Worm (Caenorhabditis elegans) whole organism, L4 larva: ENCODE results near the gene glr-6.

ENCODE experiments used
- D1046.2 ChIP-seq: fragments of 200-800 bp; sonication (Bioruptor generic); IDR thresholded peaks from 2 replicates; pipeline ENCODE4 v1.3.6; 2022; ENCODE audit warnings: missing genetic modification characterization, missing compliant biosample characterization
- F26F4.8 ChIP-seq: fragments of 200-800 bp; sonication (Bioruptor generic); conservative IDR thresholded peaks from 2 replicates; pipeline ENCODE4 v1.3.6; 2022; ENCODE audit warnings: missing genetic modification characterization, missing compliant biosample characterization
- F37D6.2 ChIP-seq: sonication (generic microtip); optimal IDR thresholded peaks from 2 replicates; lab custom pipeline; 2016; ENCODE audit warnings: mild to moderate bottlenecking, missing genetic modification characterization, missing compliant biosample characterization
- F44E2.7 ChIP-seq: fragments of 200-800 bp; sonication (Bioruptor generic); IDR thresholded peaks from 2 replicates; pipeline ENCODE4 v2.1.2; 2022; ENCODE audit warnings: missing genetic modification characterization, missing compliant biosample characterization
- T20F7.1 ChIP-seq: fragments of 200-800 bp; sonication (Bioruptor generic); optimal IDR thresholded peaks from 2 replicates; lab custom pipeline; 2018; ENCODE audit warnings: mild to moderate bottlenecking, missing genetic modification characterization, missing compliant biosample characterization
- T26A8.4 ChIP-seq: fragments of 200-800 bp; sonication (Bioruptor generic); IDR thresholded peaks from 2 replicates; pipeline ENCODE4 v1.3.6; 2022; ENCODE audit warnings: missing genetic modification characterization, missing compliant biosample characterization
- Y105C5A.15 ChIP-seq: fragments of 200-800 bp; sonication (Bioruptor generic); IDR thresholded peaks from 2 replicates; pipeline ENCODE4 v1.3.6; 2022; ENCODE audit warnings: missing genetic modification characterization, missing compliant biosample characterization
- Y48G9A.11 ChIP-seq: fragments of 200-800 bp; sonication (Bioruptor generic); IDR thresholded peaks from 2 replicates; pipeline ENCODE4 v1.3.6; 2022; ENCODE audit warnings: missing genetic modification reagents, missing genetic modification characterization, missing compliant biosample characterization
- ZK546.5 ChIP-seq, 2 experiments: sonication (generic microtip); optimal IDR thresholded peaks; 2 replicates each; lab custom pipeline; 2017; ENCODE audit warnings: missing biosample characterization in 2 of 2, missing genetic modification characterization in 2 of 2
- aha-1 ChIP-seq: fragments of 150-350 bp; peaks from one replicate; lab custom pipeline; 2014; ENCODE audit warnings: missing biosample characterization, missing genetic modification characterization
- ama-1 ChIP-seq: fragments of 150-350 bp; optimal IDR thresholded peaks from 2 replicates; lab custom pipeline; 2014; ENCODE audit warnings: inconsistent platforms, mixed read lengths
- attf-4 ChIP-seq: sonication (generic microtip); optimal IDR thresholded peaks from 3 replicates; lab custom pipeline; 2017; ENCODE audit warnings: missing biosample characterization, missing genetic modification characterization
- ceh-32 ChIP-seq: sonication (generic microtip); optimal IDR thresholded peaks from 2 replicates; lab custom pipeline; 2016; ENCODE audit warnings: mild to moderate bottlenecking, missing genetic modification characterization, missing compliant biosample characterization; ENCODE audit not compliant: poor library complexity
- ceh-62 ChIP-seq: sonication (generic microtip); optimal IDR thresholded peaks from 2 replicates; lab custom pipeline; 2017; ENCODE audit warnings: missing biosample characterization, missing genetic modification characterization
- ctbp-1 ChIP-seq: fragments of 200-800 bp; sonication (Bioruptor generic); IDR thresholded peaks from 2 replicates; pipeline ENCODE4 v1.3.6; 2022; ENCODE audit warnings: missing genetic modification reagents, missing genetic modification characterization, missing compliant biosample characterization
- daf-16 ChIP-seq, 3 experiments: sonication (generic microtip); optimal IDR thresholded peaks; 2 replicates each; lab custom pipeline; 2016 to 2017; ENCODE audit warnings: missing genetic modification characterization in 3 of 3, missing genetic modification reagents in 3 of 3, mild to moderate bottlenecking in 2 of 3, missing compliant biosample characterization in 2 of 3, missing biosample characterization in 1 of 3, moderate library complexity in 1 of 3
- dmd-6 ChIP-seq: fragments of 200-800 bp; sonication (Bioruptor generic); IDR thresholded peaks from 2 replicates; pipeline ENCODE4 v1.3.6; 2022; ENCODE audit warnings: missing genetic modification reagents, missing genetic modification characterization, missing compliant biosample characterization
- duxl-1 ChIP-seq: sonication (generic microtip); optimal IDR thresholded peaks from 2 replicates; lab custom pipeline; 2016; ENCODE audit warnings: mild to moderate bottlenecking, missing genetic modification characterization, moderate library complexity, missing compliant biosample characterization; ENCODE audit not compliant: poor library complexity
- dve-1 ChIP-seq: sonication (generic microtip); optimal IDR thresholded peaks from 2 replicates; lab custom pipeline; 2017; ENCODE audit warnings: antibody characterized with exemption, mild to moderate bottlenecking, missing genetic modification characterization, missing compliant biosample characterization; ENCODE audit not compliant: insufficient read depth
- egl-27 ChIP-seq: sonication (generic microtip); optimal IDR thresholded peaks from 3 replicates; lab custom pipeline; 2017; ENCODE audit warnings: missing biosample characterization, missing genetic modification reagents, missing genetic modification characterization
- egl-43 ChIP-seq: fragments of 200-800 bp; sonication (Bioruptor generic); IDR thresholded peaks from 2 replicates; pipeline ENCODE4 v1.3.6; 2022; ENCODE audit warnings: missing genetic modification reagents, missing genetic modification characterization, missing compliant biosample characterization
- fkh-10 ChIP-seq: fragments of 150-350 bp; optimal IDR thresholded peaks from 2 replicates; lab custom pipeline; 2014; ENCODE audit warnings: missing biosample characterization, missing genetic modification reagents, missing genetic modification characterization
- hlh-11 ChIP-seq: fragments of 200-800 bp; sonication (Bioruptor generic); optimal IDR thresholded peaks from 2 replicates; lab custom pipeline; 2018; ENCODE audit warnings: mild to moderate bottlenecking, missing genetic modification characterization, missing compliant biosample characterization
- hlh-30 ChIP-seq: sonication (generic microtip); optimal IDR thresholded peaks from 2 replicates; lab custom pipeline; 2017; ENCODE audit warnings: antibody characterized with exemption, mild to moderate bottlenecking, missing genetic modification characterization, missing compliant biosample characterization; ENCODE audit not compliant: insufficient read depth
- lin-15B ChIP-seq: fragments of 150-350 bp; sonication (generic microtip); optimal IDR thresholded peaks from 3 replicates; lab custom pipeline; 2014; ENCODE audit warnings: missing biosample characterization, missing genetic modification characterization
- mdl-1 ChIP-seq, 2 experiments: fragments of 150-350 bp in 1 of 2; sonication (generic microtip) in 1 of 2; optimal IDR thresholded peaks; 2 replicates each; lab custom pipeline; 2014 to 2017; ENCODE audit warnings: missing biosample characterization in 2 of 2, missing genetic modification characterization in 2 of 2
- mdt-29 ChIP-seq: fragments of 200-800 bp; sonication (Bioruptor generic); IDR thresholded peaks from 2 replicates; pipeline ENCODE4 v1.3.6; 2022; ENCODE audit warnings: missing genetic modification reagents, missing genetic modification characterization, missing compliant biosample characterization
- mep-1 ChIP-seq: fragments of 150-350 bp; sonication (generic microtip); optimal IDR thresholded peaks from 3 replicates; lab custom pipeline; 2014; ENCODE audit warnings: missing biosample characterization, missing genetic modification characterization
- mxl-3 ChIP-seq: fragments of 200-800 bp; sonication (Bioruptor generic); optimal IDR thresholded peaks from 2 replicates; lab custom pipeline; 2018; ENCODE audit warnings: mild to moderate bottlenecking, missing genetic modification characterization, missing compliant biosample characterization
- nhr-102 ChIP-seq: sonication (generic microtip); optimal IDR thresholded peaks from 2 replicates; lab custom pipeline; 2016; ENCODE audit warnings: mild to moderate bottlenecking, missing genetic modification characterization, moderate library complexity, missing compliant biosample characterization
- nhr-237 ChIP-seq: sonication (generic microtip); optimal IDR thresholded peaks from 2 replicates; lab custom pipeline; 2017; ENCODE audit warnings: missing biosample characterization, missing genetic modification characterization
- nhr-28 ChIP-seq: fragments of 150-350 bp; optimal IDR thresholded peaks from 2 replicates; lab custom pipeline; 2014; ENCODE audit warnings: missing biosample characterization, missing genetic modification characterization
- nhr-42 ChIP-seq: fragments of 200-800 bp; sonication (Bioruptor generic); IDR thresholded peaks from 2 replicates; pipeline ENCODE4 v1.3.6; 2022; ENCODE audit warnings: missing genetic modification characterization, missing compliant biosample characterization
- nhr-48 ChIP-seq: sonication (generic microtip); optimal IDR thresholded peaks from 2 replicates; lab custom pipeline; 2016; ENCODE audit warnings: mild to moderate bottlenecking, missing genetic modification characterization, missing compliant biosample characterization
- nhr-76 ChIP-seq: fragments of 150-350 bp; optimal IDR thresholded peaks from 2 replicates; lab custom pipeline; 2014; ENCODE audit warnings: missing biosample characterization, missing genetic modification characterization
- nhr-77 ChIP-seq: fragments of 150-350 bp; optimal IDR thresholded peaks from 2 replicates; lab custom pipeline; 2014; ENCODE audit warnings: missing biosample characterization, missing genetic modification characterization
- php-3 ChIP-seq: fragments of 200-800 bp; sonication (Bioruptor generic); IDR thresholded peaks from 2 replicates; pipeline ENCODE4 v1.3.6; 2022; ENCODE audit warnings: missing genetic modification reagents, missing genetic modification characterization, missing compliant biosample characterization
- pqm-1 ChIP-seq: sonication (generic microtip); optimal IDR thresholded peaks from 2 replicates; lab custom pipeline; 2017; ENCODE audit warnings: missing biosample characterization, missing genetic modification characterization
- set-16 ChIP-seq: fragments of 200-800 bp; sonication (Bioruptor generic); IDR thresholded peaks from 2 replicates; pipeline ENCODE4 v1.3.6; 2022; ENCODE audit warnings: missing genetic modification reagents, missing genetic modification characterization, missing compliant biosample characterization
- snpc-1.2 ChIP-seq: fragments of 200-800 bp; sonication (Bioruptor generic); IDR thresholded peaks from 2 replicates; pipeline ENCODE4 v1.3.6; 2022; ENCODE audit warnings: missing genetic modification reagents, missing genetic modification characterization, missing compliant biosample characterization
- spr-3 ChIP-seq: fragments of 200-800 bp; sonication (Bioruptor generic); optimal IDR thresholded peaks from 2 replicates; lab custom pipeline; 2018; ENCODE audit warnings: mild to moderate bottlenecking, missing genetic modification characterization, missing compliant biosample characterization
- tra-1 ChIP-seq: fragments of 200-800 bp; sonication (Bioruptor generic); IDR thresholded peaks from 2 replicates; pipeline ENCODE4 v1.3.6; 2022; ENCODE audit warnings: missing genetic modification reagents, missing genetic modification characterization, missing compliant biosample characterization
- unc-62 ChIP-seq, 3 experiments: fragments of 150-350 bp in 1 of 3; sonication (generic microtip); optimal IDR thresholded peaks in 2 of 3; peaks in 1 of 3; 1 replicate in 1 of 3; 2 replicates in 2 of 3; lab custom pipeline; 2014 to 2017; ENCODE audit warnings: missing biosample characterization in 3 of 3, missing genetic modification characterization in 3 of 3, missing genetic modification reagents in 3 of 3, missing genotype in 1 of 3

glr-6 gene

ce11 chrX:6790986-6791385, 49.5 kb downstream of the glr-6 start, which contains the start of gene asp-3 (continued):
- TF ChIP-seq spr-3, result no peak
- no peak for TF ChIP-seq attf-4 (tag; lab: Kevin White, UChicago)
- TF ChIP-seq set-16 (GFP tag; lab: Robert Waterston, UW), result no peak
- TF ChIP-seq Y105C5A.15, result no peak
- no peak for TF ChIP-seq ctbp-1 (GFP tag; lab: Robert Waterston, UW)
- TF ChIP-seq nhr-28, result peak; percentile 22
- TF ChIP-seq ama-1 (lab: Kevin White, UChicago), result peak; percentile 69
- no peak for TF ChIP-seq egl-43

- TF ChIP-seq T20F7.1 (GFP tag; lab: Kevin White, UChicago), result peak; percentile 6
- TF ChIP-seq nhr-48 (tag; lab: Kevin White, UChicago), result no peak
- peak in 1 of 2 experiments; percentile 41 for TF ChIP-seq unc-62 (GFP tag; optimal IDR thresholded peaks at IDR 0.05 in 1 of 2; lab: Kevin White, UChicago)
- TF ChIP-seq unc-62 (tag; optimal IDR thresholded peaks at IDR 0.05; lab: Kevin White, UChicago), result no peak
- no peak for TF ChIP-seq daf-16 (GFP tag; optimal IDR thresholded peaks at IDR 0.05; lab: Kevin White, UChicago)
- TF ChIP-seq daf-16 (tag; optimal IDR thresholded peaks at IDR 0.05; lab: Kevin White, UChicago), result peak; percentile 56
- TF ChIP-seq dmd-6 (GFP tag; lab: Robert Waterston, UW), result peak; percentile 20; the same call in 1 of the 2 replicates
- TF ChIP-seq dve-1 (tag; lab: Kevin White, UChicago), result peak; percentile 29
- TF ChIP-seq Y105C5A.15, result no peak
- TF ChIP-seq hlh-30 (tag; lab: Kevin White, UChicago), result peak; percentile 31
- TF ChIP-seq mxl-3 (GFP tag; lab: Kevin White, UChicago), result no peak
These were observed 50.1 kb downstream of the glr-6 start for ce11 chrX:6790457-6790856.

DNA sequence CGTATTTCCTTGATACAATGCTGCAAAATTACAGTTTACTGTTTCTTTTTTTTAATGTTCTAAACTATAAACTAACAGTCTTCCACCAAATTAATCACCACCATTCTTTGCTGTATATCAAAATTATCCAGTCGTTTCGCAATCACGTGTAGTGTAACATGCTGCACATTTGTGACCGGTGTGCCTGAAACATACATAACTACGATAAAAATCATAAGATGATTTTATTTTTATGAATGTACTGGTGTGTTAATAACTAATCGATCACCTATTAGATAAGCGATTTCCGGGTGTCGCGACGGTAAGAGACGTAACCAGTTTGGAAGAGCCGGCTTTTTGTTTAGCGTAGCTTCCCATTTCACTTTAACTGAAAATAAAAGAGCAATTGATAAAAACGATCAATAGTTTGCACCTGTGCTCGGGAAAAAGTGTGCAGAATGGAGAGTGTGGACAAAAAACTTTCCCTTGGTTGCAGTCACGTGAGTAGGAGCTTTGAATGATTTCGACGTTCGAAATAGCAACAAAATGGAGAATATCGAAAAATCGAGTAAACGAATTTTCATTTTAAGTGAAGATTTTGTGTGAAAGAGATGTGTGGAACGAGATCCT, 51.5 kb downstream of the glr-6 start, which contains the start of gene sgca-1:
Gene sgca-1, minus strand, starts transcription at position 584 of the 609 bp plus-strand sequence.
- no peak for TF ChIP-seq ZK546.5 (tag; optimal IDR thresholded peaks at IDR 0.05; lab: Kevin White, UChicago)
- TF ChIP-seq hlh-11 (tag; lab: Kevin White, UChicago), result peak; percentile 75
- TF ChIP-seq Y48G9A.11 (GFP tag; lab: Robert Waterston, UW), result no peak
- no peak for TF ChIP-seq ceh-62 (tag; lab: Kevin White, UChicago)
- peak in 1 of 2 experiments; percentile 31 for TF ChIP-seq daf-16 (GFP tag; optimal IDR thresholded peaks at IDR 0.05; lab: Kevin White, UChicago)
- TF ChIP-seq daf-16 (tag; optimal IDR thresholded peaks at IDR 0.05; lab: Kevin White, UChicago), result peak; percentile 85
- TF ChIP-seq duxl-1, result no peak
- no peak for TF ChIP-seq nhr-42 (GFP tag; lab: Robert Waterston, UW)
- TF ChIP-seq F37D6.2 (tag; lab: Kevin White, UChicago), result no peak
- TF ChIP-seq nhr-102 (tag; lab: Kevin White, UChicago), result peak; percentile 55
- no peak for TF ChIP-seq D1046.2 (GFP tag; lab: Robert Waterston, UW)
- TF ChIP-seq mxl-3 (GFP tag; lab: Kevin White, UChicago), result peak; percentile 1
- no peak for TF ChIP-seq spr-3
- TF ChIP-seq mep-1 (tag; lab: Kevin White, UChicago), result peak; percentile 13
- peak; percentile 47; the same call in 1 of the 2 replicates for TF ChIP-seq tra-1 (GFP tag; lab: Robert Waterston, UW)
- TF ChIP-seq egl-27 (tag; lab: Kevin White, UChicago), result no peak
- TF ChIP-seq ceh-32 (tag; lab: Kevin White, UChicago), result no peak
- peak; percentile 35 for TF ChIP-seq pqm-1 (tag; lab: Kevin White, UChicago)
- peak; percentile 71 for TF ChIP-seq nhr-77 (tag; lab: Kevin White, UChicago)
- no peak for TF ChIP-seq F44E2.7 (GFP tag; lab: Robert Waterston, UW)
- 0 out of 2 replicates have a peak, but pooled peaks have one; percentile 21 for TF ChIP-seq mdt-29 (GFP tag; lab: Robert Waterston, UW)
- TF ChIP-seq lin-15B (tag; lab: Kevin White, UChicago), result no peak
- TF ChIP-seq unc-62 (GFP tag; optimal IDR thresholded peaks at IDR 0.05 in 1 of 2; lab: Kevin White, UChicago), result no peak
- TF ChIP-seq unc-62 (tag; optimal IDR thresholded peaks at IDR 0.05; lab: Kevin White, UChicago), result no peak
- TF ChIP-seq F26F4.8, result no peak
- TF ChIP-seq mdl-1 (tag; optimal IDR thresholded peaks at IDR 0.05; lab: Kevin White, UChicago), result peak in 1 of 2 experiments; percentile 17
- TF ChIP-seq aha-1 (tag; lab: Kevin White, UChicago), result peak; percentile 53
- TF ChIP-seq dmd-6 (GFP tag; lab: Robert Waterston, UW), result peak; percentile 64
- peak; percentile 41 for TF ChIP-seq T20F7.1 (GFP tag; lab: Kevin White, UChicago)
- no peak for TF ChIP-seq snpc-1.2 (GFP tag; lab: Robert Waterston, UW)
- TF ChIP-seq nhr-28, result peak; percentile 93
- no peak for TF ChIP-seq T26A8.4 (GFP tag; lab: Robert Waterston, UW)
- TF ChIP-seq set-16 (GFP tag; lab: Robert Waterston, UW), result no peak
- no peak for TF ChIP-seq nhr-237 (tag; lab: Kevin White, UChicago)
- TF ChIP-seq Y105C5A.15, result no peak
- TF ChIP-seq hlh-30 (tag; lab: Kevin White, UChicago), result peak; percentile 63
- no peak for TF ChIP-seq nhr-76 (tag; lab: Kevin White, UChicago)
- TF ChIP-seq dve-1 (tag; lab: Kevin White, UChicago), result peak; percentile 78
- TF ChIP-seq php-3 (GFP tag; lab: Robert Waterston, UW), result peak; percentile 92
- TF ChIP-seq fkh-10, result no peak
